Fruit fly (Drosophila melanogaster): Measurements from ENCODE around the gene ple.
A peak's percentile ranks its signal among the peaks of the same experiment; 100 is the strongest.

Gene ple

dm6 chr3L:6694181-6694580 is 25.1 kb downstream of the ple start:
- TF ChIP-seq toe (GFP tag; optimal IDR thresholded peaks at IDR 0.05) (no peak), cnc (optimal IDR thresholded peaks at IDR 0.05) (no peak), tj (GFP tag; optimal IDR thresholded peaks at IDR 0.05) (no peak), CG1620 (GFP tag; optimal IDR thresholded peaks at IDR 0.05) (no peak), pad (GFP tag; optimal IDR thresholded peaks at IDR 0.05) (no peak), kay (GFP tag; ENCODE audit: borderline replicate concordance) (no peak), Hr96 (GFP tag; optimal IDR thresholded peaks at IDR 0.05) (no peak), CG33017 (tag; optimal IDR thresholded peaks at IDR 0.05) (no peak), cic (GFP tag; optimal IDR thresholded peaks at IDR 0.05) (no peak), CG11617 (GFP tag; optimal IDR thresholded peaks at IDR 0.05) (no peak), Mnt (GFP tag; optimal IDR thresholded peaks at IDR 0.05) (no peak), CG7045 (GFP tag; optimal IDR thresholded peaks at IDR 0.05) (no peak), Clk (GFP tag; optimal IDR thresholded peaks at IDR 0.05) (no peak), Crg-1 (GFP tag; optimal IDR thresholded peaks at IDR 0.05) (no peak), ovo (GFP tag; optimal IDR thresholded peaks at IDR 0.05) (no peak), bab1 (GFP tag; optimal IDR thresholded peaks at IDR 0.05) (no peak), CG7101 (tag; optimal IDR thresholded peaks at IDR 0.05) (no peak)

DNA sequence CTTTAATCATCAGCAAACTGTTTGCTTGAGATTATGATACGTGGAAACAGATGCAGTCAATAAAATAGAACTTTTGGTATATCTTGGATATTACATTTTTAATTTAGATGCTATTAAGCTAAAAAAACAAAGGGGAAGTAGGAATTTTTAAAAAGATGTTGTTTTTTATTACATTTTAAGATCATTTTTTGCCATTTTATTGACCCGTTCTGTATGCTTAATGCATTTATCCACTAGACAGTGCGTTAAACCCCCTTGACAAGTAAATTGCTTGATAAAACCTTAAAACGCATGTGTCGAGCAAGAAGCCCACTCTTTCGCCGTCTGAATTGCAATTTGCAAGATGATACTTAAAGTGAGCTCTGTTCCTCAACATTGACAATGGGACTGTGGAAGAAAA is 26.1 kb downstream of the ple start:
- no peak for TF ChIP-seq pad (GFP tag; optimal IDR thresholded peaks at IDR 0.05)

DNA sequence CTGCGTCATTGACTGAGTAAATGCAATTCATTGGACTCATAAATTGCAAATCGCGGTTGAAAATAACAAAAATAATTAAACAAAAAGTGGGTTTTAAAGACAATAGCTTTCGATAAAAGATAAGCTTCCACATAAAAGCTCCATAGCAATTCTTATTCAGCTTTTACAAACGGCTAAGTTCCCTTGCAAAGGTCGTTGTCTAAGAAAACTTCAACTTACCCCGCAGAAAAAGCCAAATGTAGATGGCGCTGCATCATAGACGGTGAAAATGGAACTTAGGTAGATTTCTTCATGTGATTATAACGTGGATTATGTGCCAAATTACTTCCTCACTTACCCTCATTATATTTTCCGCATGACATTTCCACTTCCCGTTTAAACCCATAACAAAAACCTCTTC is 30.4 kb downstream of the ple start:
- TF ChIP-seq kay (GFP tag; ENCODE audit: borderline replicate concordance) (peak; percentile 77), CG1620 (GFP tag; optimal IDR thresholded peaks at IDR 0.05) (no peak)

DNA sequence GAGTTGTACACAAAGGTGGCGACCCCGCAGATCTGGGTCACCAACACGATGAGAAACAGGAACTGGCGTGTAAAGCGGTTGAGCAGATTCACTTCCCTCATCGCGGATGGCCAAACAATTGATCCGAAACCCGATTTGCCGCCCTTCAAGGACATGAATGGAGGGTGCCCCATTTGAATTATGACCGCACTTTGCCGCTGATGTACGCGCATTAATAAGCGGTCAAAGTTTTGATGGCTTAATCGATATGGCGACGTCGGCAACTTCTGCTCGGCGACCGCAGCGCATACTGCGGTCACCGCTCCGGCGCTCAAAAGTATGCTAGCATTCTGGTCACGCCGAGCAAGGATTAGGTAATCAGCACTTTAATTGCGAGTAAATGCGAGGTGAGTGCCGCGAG is 51.6 kb downstream of the ple start, which contains the start of gene Grl65a:
Grl65a (minus strand) TSS at position 101 of the 400 bp plus-strand sequence.
- TF ChIP-seq CG5204 (GFP tag; optimal IDR thresholded peaks at IDR 0.05) (no peak), toe (GFP tag; optimal IDR thresholded peaks at IDR 0.05) (no peak), pad (GFP tag; optimal IDR thresholded peaks at IDR 0.05) (no peak), CG12768 (GFP tag; optimal IDR thresholded peaks at IDR 0.05) (no peak), CG14711 (tag; optimal IDR thresholded peaks at IDR 0.05) (no peak), Mnt (GFP tag; optimal IDR thresholded peaks at IDR 0.05) (no peak), tj (GFP tag; optimal IDR thresholded peaks at IDR 0.05) (no peak), CG33017 (tag; optimal IDR thresholded peaks at IDR 0.05) (no peak), CG7045 (GFP tag; optimal IDR thresholded peaks at IDR 0.05) (no peak), CG7101 (tag; optimal IDR thresholded peaks at IDR 0.05) (no peak), bab1 (GFP tag; optimal IDR thresholded peaks at IDR 0.05) (no peak), cic (GFP tag; optimal IDR thresholded peaks at IDR 0.05) (no peak), CG1620 (GFP tag; optimal IDR thresholded peaks at IDR 0.05) (no peak), ovo (GFP tag; optimal IDR thresholded peaks at IDR 0.05) (no peak), Hr96 (GFP tag; optimal IDR thresholded peaks at IDR 0.05) (no peak), kay (GFP tag; ENCODE audit: borderline replicate concordance) (no peak), CG11617 (GFP tag; optimal IDR thresholded peaks at IDR 0.05) (no peak), Clk (GFP tag; optimal IDR thresholded peaks at IDR 0.05) (no peak), Crg-1 (GFP tag; optimal IDR thresholded peaks at IDR 0.05) (no peak), cnc (optimal IDR thresholded peaks at IDR 0.05) (no peak)

dm6 chr3L:6665541-6665940 is 53.8 kb downstream of the ple start, which contains the start of gene eIF4E4:
Gene eIF4E4, minus strand, starts transcription at chr3L:6665641.
- no peak for TF ChIP-seq CG33017 (tag; optimal IDR thresholded peaks at IDR 0.05)
- TF ChIP-seq bab1 (GFP tag; optimal IDR thresholded peaks at IDR 0.05), result no peak
- no peak for TF ChIP-seq cic (GFP tag; optimal IDR thresholded peaks at IDR 0.05)
- no peak for TF ChIP-seq Crg-1 (GFP tag; optimal IDR thresholded peaks at IDR 0.05)
- TF ChIP-seq CG7101 (tag; optimal IDR thresholded peaks at IDR 0.05), result no peak
- no peak for TF ChIP-seq CG11617 (GFP tag; optimal IDR thresholded peaks at IDR 0.05)
- TF ChIP-seq cnc (optimal IDR thresholded peaks at IDR 0.05), result no peak
- no peak for TF ChIP-seq Mnt (GFP tag; optimal IDR thresholded peaks at IDR 0.05)
- TF ChIP-seq CG12768 (GFP tag; optimal IDR thresholded peaks at IDR 0.05), result no peak
- TF ChIP-seq kay (GFP tag; ENCODE audit: borderline replicate concordance), result no peak
- TF ChIP-seq CG5204 (GFP tag; optimal IDR thresholded peaks at IDR 0.05), result no peak
- no peak for TF ChIP-seq tj (GFP tag; optimal IDR thresholded peaks at IDR 0.05)
- no peak for TF ChIP-seq CG14711 (tag; optimal IDR thresholded peaks at IDR 0.05)
- TF ChIP-seq Hr96 (GFP tag; optimal IDR thresholded peaks at IDR 0.05), result no peak
- TF ChIP-seq CG1620 (GFP tag; optimal IDR thresholded peaks at IDR 0.05), result no peak
- TF ChIP-seq toe (GFP tag; optimal IDR thresholded peaks at IDR 0.05), result no peak
- no peak for TF ChIP-seq ovo (GFP tag; optimal IDR thresholded peaks at IDR 0.05)
- TF ChIP-seq Clk (GFP tag; optimal IDR thresholded peaks at IDR 0.05), result no peak
- TF ChIP-seq pad (GFP tag; optimal IDR thresholded peaks at IDR 0.05), result no peak

Measured in whole organism, adult.